Fruit fly (Drosophila melanogaster): ENCODE measurements around the gene CG7215.

DNA sequence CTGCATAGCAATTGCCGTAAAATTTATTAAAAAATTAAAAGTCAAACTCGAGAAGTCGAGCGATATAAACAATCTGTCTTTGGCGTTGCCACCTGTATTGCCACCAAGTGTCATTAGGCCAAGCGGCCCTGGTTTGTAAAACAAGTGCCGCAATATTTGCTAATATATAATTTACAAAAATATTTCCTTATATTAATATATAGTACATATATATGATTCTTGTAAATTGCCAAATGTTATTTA, at the start of gene CG7215, which contains the start of gene Prx5:
- TF ChIP-seq CG11456 (GFP tag; IDR thresholded peaks at IDR 0.05) (no peak), ssp (GFP tag; IDR thresholded peaks at IDR 0.05) (no peak), CG11723 (GFP tag; optimal IDR thresholded peaks at IDR 0.05) (no peak), fd64A (GFP tag; optimal IDR thresholded peaks at IDR 0.05) (no peak), CG2129 (GFP tag; IDR thresholded peaks at IDR 0.05; ENCODE audit: partially characterized antibody) (no peak), odd (GFP tag; optimal IDR thresholded peaks at IDR 0.05) (no peak), Ada2b (GFP tag; IDR thresholded peaks at IDR 0.05) (no peak), CG30020 (tag; optimal IDR thresholded peaks at IDR 0.05) (no peak), CG14014 (GFP tag; IDR thresholded peaks at IDR 0.05) (no peak), slou (GFP tag; optimal IDR thresholded peaks at IDR 0.05) (no peak), Gug (GFP tag; IDR thresholded peaks at IDR 0.05) (peak; percentile 48; the same call in 2 of the 4 replicates), CG9817 (tag; optimal IDR thresholded peaks at IDR 0.05) (no peak), wek (GFP tag; optimal IDR thresholded peaks at IDR 0.05) (no peak)
